Fruit fly (Drosophila melanogaster): ENCODE results near the gene Rab11.

DNA sequence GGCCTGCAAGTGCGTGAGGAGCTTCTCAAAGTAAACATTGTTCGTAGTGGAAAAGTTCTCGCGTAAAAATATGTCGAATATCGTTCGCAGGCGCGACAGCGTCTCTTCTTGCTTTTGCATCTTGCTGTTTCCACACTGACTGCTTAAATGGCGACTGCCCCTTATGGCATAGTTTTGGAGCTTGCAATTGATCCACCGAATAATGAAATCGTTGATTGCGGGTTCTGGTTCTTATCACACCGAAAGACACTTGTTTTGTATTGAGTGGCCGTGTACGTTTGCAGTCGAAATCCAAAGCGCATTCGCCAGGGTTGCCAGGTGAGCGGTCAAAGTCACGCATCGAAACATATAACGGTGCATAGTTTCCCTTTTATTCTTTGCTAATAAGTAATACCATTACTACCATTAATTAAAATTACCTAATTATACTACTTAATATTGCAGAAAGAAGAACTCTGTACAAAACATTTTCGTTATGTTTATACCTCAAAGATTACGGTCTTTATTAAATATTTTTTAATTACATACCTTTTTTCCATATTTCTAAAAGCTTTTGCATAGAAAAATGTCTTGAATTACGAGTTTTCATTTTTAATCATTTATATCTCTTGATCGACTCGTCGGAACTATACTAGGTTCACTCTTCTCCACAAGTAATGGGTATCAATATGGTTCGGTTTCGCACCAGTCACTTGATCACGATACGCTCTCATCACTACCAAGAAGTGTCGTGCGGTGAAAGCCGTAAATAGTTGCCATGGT is 9.6 kb upstream of the Rab11 start, which contains the start of the genes CG7044 and Tbc1d22:
- TF ChIP-seq h (optimal IDR thresholded peaks at IDR 0.05) (no peak), Myc (optimal IDR thresholded peaks at IDR 0.05) (no peak), psq (optimal IDR thresholded peaks at IDR 0.05) (no peak), insv (optimal IDR thresholded peaks at IDR 0.05) (no peak), Sin3A (optimal IDR thresholded peaks at IDR 0.05) (peak; percentile 87)

Data from Kc167 (cell line).